Fruit fly (Drosophila melanogaster): ENCODE results near the gene CHKov2.
A peak's percentile ranks its signal among the peaks of the same experiment; 100 is the strongest.

- TF ChIP-seq fkh (GFP tag; optimal IDR thresholded peaks at IDR 0.05): peak; percentile 45
- TF ChIP-seq vri (GFP tag; optimal IDR thresholded peaks at IDR 0.05): no peak
- no peak for TF ChIP-seq Eip93F (GFP tag; optimal IDR thresholded peaks at IDR 0.05)
- TF ChIP-seq Eip78C (GFP tag): no peak
- no peak for TF ChIP-seq topi (GFP tag; optimal IDR thresholded peaks at IDR 0.05)
- no peak for TF ChIP-seq spab (GFP tag; optimal IDR thresholded peaks at IDR 0.05)
- no peak for TF ChIP-seq Sox102F (GFP tag; optimal IDR thresholded peaks at IDR 0.05)
- no peak for TF ChIP-seq Smox (GFP tag; optimal IDR thresholded peaks at IDR 0.05)
- no peak for TF ChIP-seq Ets96B (tag; optimal IDR thresholded peaks at IDR 0.05)
- TF ChIP-seq eg (GFP tag; IDR thresholded peaks at IDR 0.05): no peak
- TF ChIP-seq CG6854 (GFP tag; optimal IDR thresholded peaks at IDR 0.05): no peak
- TF ChIP-seq CG1621 (tag; optimal IDR thresholded peaks at IDR 0.05): no peak
- no peak for TF ChIP-seq Hr4 (GFP tag; optimal IDR thresholded peaks at IDR 0.05)
These were observed 27.1 kb downstream of the CHKov2 start, which contains the start of gene CG31436 for dm6 chr3R:25303857-25304440.

All from whole organism, prepupa.